Worm (Caenorhabditis elegans): ENCODE measurements around the gene nspd-7.
A peak's percentile ranks its signal among the peaks of the same experiment; 100 is the strongest.

The nspd-7 gene

DNA sequence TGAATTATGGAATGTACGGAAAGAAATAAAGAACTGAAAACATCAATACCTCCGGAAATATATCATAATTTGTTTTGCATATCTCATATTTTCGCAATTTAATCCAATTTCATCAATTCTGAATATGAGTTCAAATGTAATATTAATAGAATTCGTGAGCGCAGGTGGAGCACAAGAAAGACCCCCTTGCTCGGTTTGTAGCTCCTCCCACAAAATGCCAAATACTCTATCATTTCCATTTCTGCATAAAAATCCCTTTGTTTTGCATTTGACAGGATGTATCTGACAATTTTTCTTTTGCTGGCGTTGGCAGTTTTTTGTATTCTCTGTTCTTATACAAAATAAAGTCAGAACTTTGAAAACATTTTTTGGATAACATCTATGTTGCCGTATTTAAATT lies 6.1 kb upstream of the nspd-7 start:
- TF ChIP-seq daf-19 (GFP tag; conservative IDR thresholded peaks at IDR 0.05) (no peak), nhr-76 (tag; optimal IDR thresholded peaks at IDR 0.05) (no peak), hlh-11 (tag; optimal IDR thresholded peaks at IDR 0.05) (no peak), aha-1 (tag) (peak; percentile 95), attf-4 (tag; optimal IDR thresholded peaks at IDR 0.05) (no peak)

DNA sequence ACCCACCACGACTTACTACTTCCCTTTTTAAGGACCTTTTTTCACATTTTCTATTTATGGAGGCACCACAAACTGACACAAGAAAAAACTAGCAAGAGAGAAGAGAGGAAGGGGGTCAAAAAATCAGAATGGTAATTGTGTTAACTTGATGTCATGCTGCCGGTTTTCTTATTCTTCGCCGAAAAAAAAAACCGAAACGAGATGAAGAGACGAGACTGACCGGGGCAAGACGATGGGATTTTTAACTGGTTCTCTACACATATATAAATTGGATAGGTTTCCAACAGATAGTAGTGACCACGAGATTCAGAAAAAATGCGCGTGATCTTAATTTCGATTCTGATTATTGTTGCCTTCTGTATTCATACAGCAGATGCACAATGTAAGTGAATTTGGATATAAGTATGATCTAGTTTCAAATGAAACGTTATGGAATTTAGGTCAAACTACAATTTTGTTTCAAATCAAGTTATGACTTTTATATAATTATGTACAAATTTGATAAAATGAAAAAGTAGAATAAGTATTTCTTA lies 4.9 kb upstream of the nspd-7 start, which contains the start of gene Y43C5A.3:
TSS of gene Y43C5A.3 (plus strand) at position 256 of the 533 bp plus-strand sequence.
- TF ChIP-seq spr-3 (GFP tag; optimal IDR thresholded peaks at IDR 0.05) (no peak), tag-97 (GFP tag; IDR thresholded peaks at IDR 0.05) (no peak), mdl-1 (tag; optimal IDR thresholded peaks at IDR 0.05) (peak in 1 of 2 experiments; percentile 20), zip-11 (GFP tag; IDR thresholded peaks at IDR 0.05) (no peak), nhr-28 (tag; optimal IDR thresholded peaks at IDR 0.05) (peak; percentile 43)

DNA sequence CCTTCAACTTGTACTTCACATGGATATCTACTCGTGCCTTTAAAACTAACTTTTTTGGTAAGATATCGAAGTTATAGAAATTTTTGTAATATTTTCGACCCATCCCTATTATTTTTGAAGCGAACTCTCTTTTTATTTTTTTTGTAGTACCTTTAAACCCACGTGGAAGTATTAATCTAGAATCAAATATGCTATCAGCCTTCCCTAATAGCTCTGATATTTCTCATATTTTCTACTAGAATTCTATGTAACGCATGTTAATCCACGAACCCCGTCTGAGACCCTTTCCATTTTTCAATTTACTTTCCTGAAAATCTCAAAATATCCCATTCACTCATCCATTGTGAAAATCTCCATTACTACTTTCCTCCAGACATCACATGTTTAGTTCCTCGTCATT lies 4.4 kb upstream of the nspd-7 start:
- TF ChIP-seq unc-62 (GFP tag; optimal IDR thresholded peaks at IDR 0.05 in 1 of 2) (peak in 1 of 2 experiments; percentile 71), unc-62 (tag; optimal IDR thresholded peaks at IDR 0.05) (no peak), aha-1 (tag) (peak; percentile 95), lin-29 (GFP tag; IDR thresholded peaks at IDR 0.05) (no peak), zip-2 (tag; optimal IDR thresholded peaks at IDR 0.05) (no peak)

DNA sequence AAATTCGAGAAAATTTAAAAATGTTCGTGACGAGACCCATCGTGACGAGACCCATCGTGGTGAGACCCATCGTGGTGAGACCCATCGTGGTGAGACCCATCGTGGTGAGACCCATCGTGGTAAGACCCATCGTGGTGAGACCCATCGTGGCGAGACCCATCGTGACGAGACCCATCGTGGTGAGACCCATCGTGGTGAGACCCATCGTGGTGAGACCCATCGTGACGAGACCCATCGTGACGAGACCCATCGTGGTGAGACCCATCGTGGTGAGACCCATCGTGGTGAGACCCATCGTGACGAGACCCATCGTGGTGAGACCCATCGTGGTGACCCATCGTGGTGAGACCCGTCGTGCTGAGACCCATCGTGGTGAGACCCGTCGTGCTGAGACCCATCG lies 6.1 kb downstream of the nspd-7 start:
- 0 out of 2 replicates have a peak, but pooled peaks have one; percentile 54 for TF ChIP-seq F26F4.8 (GFP tag; conservative IDR thresholded peaks at IDR 0.05)
- TF ChIP-seq snpc-1.2 (GFP tag; IDR thresholded peaks at IDR 0.05): peak; percentile 59; the same call in 1 of the 2 replicates
- 0 out of 2 replicates have a peak, but pooled peaks have one; percentile 17 for TF ChIP-seq ZK337.2 (GFP tag; IDR thresholded peaks at IDR 0.05)
- TF ChIP-seq D1046.2 (GFP tag; IDR thresholded peaks at IDR 0.05): 0 out of 2 replicates have a peak, but pooled peaks have one; percentile 30
- peak; percentile 66; the same call in 1 of the 2 replicates for TF ChIP-seq lim-7 (GFP tag; IDR thresholded peaks at IDR 0.05)
- peak in 1 of 2 experiments; percentile 85; a peak in 2 of 4 replicates for TF ChIP-seq madf-5 (GFP tag; IDR thresholded peaks at IDR 0.05)
- 0 out of 2 replicates have a peak, but pooled peaks have one; percentile 9 for TF ChIP-seq nhr-42 (GFP tag; IDR thresholded peaks at IDR 0.05)
- peak; percentile 75 for TF ChIP-seq set-16 (GFP tag; IDR thresholded peaks at IDR 0.05)

DNA sequence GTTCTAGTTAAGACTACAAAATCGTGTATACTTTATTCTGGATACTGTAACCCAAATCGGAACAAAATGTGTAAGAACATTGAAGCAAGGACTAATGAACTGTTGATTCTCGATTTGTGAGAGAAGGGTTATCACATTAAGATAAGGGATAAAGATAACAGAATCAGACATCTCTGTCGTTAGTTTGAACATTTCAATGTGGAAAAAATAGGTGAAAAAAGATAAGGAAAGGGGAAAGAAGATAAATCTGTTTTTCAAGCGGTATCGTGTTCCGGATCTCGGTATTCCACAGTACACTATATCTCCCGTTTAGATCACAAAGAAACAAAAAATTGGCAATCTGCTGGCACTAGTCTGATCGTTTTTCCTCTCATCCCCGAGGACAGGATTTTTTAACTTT lies 7.9 kb downstream of the nspd-7 start:
- TF ChIP-seq mxl-3 (GFP tag; optimal IDR thresholded peaks at IDR 0.05) (peak; percentile 18), nhr-76 (tag; optimal IDR thresholded peaks at IDR 0.05) (no peak), nhr-48 (tag; optimal IDR thresholded peaks at IDR 0.05) (peak; percentile 38), lim-7 (GFP tag; IDR thresholded peaks at IDR 0.05) (no peak), hlh-11 (tag; optimal IDR thresholded peaks at IDR 0.05) (peak; percentile 29), nhr-28 (tag; optimal IDR thresholded peaks at IDR 0.05) (peak; percentile 22)

DNA sequence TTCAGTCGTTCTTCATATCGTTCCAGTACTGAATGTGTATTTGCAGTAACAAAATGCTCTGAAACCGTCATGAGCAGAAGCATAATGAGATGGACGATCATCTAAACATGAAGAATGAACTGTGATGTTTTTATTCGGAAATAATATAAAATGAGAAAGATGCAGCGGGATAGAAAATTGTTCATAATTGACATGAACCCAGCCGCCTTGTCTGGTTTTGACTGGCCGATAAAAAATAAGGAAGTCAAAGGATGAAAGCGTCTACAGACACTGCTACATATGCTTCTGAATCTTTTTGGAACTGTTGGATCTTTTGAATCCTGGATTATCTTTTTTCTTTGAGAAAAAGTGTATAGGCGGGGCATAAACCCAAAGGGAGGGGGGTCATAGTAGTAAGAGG lies 9.4 kb downstream of the nspd-7 start, which contains the start of gene F01G10.9:
TSS of gene F01G10.9 (minus strand) at position 101 of the 400 bp plus-strand sequence.
- TF ChIP-seq aly-2 (tag; optimal IDR thresholded peaks at IDR 0.05) (no peak), daf-12 (tag; optimal IDR thresholded peaks at IDR 0.05) (no peak), ZK337.2 (GFP tag; IDR thresholded peaks at IDR 0.05) (no peak), ceh-32 (tag; optimal IDR thresholded peaks at IDR 0.05; ENCODE audit: poor library complexity) (no peak), nhr-41 (GFP tag; IDR thresholded peaks at IDR 0.05) (no peak), unc-62 (GFP tag; optimal IDR thresholded peaks at IDR 0.05 in 1 of 2) (no peak), unc-62 (tag; optimal IDR thresholded peaks at IDR 0.05) (no peak), snpc-1.2 (GFP tag; IDR thresholded peaks at IDR 0.05) (no peak), F10B5.3 (tag; optimal IDR thresholded peaks at IDR 0.05) (no peak), ama-1 (optimal IDR thresholded peaks at IDR 0.05) (no peak)

Measured in whole organism, L4 larva.